Fruit fly (Drosophila melanogaster) whole organism, adult: ENCODE data around the gene mRpL16.
A peak's percentile ranks its signal among the peaks of the same experiment; 100 is the strongest.

Experiments used
- CG11617 ChIP-seq: fragments of 200-800 bp; sonication (Bioruptor generic); optimal IDR thresholded peaks from 2 replicates; lab custom pipeline; 2017; ENCODE audit warnings: mild to moderate bottlenecking, missing biosample characterization, missing genetic modification reagents, missing genetic modification characterization
- CG12768 ChIP-seq: fragments of 200-800 bp; sonication (Bioruptor generic); optimal IDR thresholded peaks from 2 replicates; lab custom pipeline; 2017; ENCODE audit warnings: missing biosample characterization, missing genetic modification characterization, mild to moderate bottlenecking, moderate library complexity, missing genetic modification reagents
- CG14711 ChIP-seq: fragments of 200-800 bp; sonication (Bioruptor generic); optimal IDR thresholded peaks from 2 replicates; lab custom pipeline; 2018; ENCODE audit warnings: missing biosample characterization, mild to moderate bottlenecking, missing genetic modification characterization, moderate library complexity
- CG1620 ChIP-seq: fragments of 200-800 bp; sonication (Bioruptor generic); optimal IDR thresholded peaks from 2 replicates; lab custom pipeline; 2016; ENCODE audit warnings: missing biosample characterization, missing genetic modification characterization
- CG33017 ChIP-seq: fragments of 200-800 bp; sonication (Bioruptor generic); optimal IDR thresholded peaks from 2 replicates; lab custom pipeline; 2018; ENCODE audit warnings: missing biosample characterization, mild to moderate bottlenecking, missing genetic modification characterization, moderate library complexity
- CG5204 ChIP-seq: fragments of 200-800 bp; sonication (Bioruptor generic); optimal IDR thresholded peaks from 2 replicates; lab custom pipeline; 2016; ENCODE audit warnings: missing biosample characterization, missing genetic modification characterization
- CG7045 ChIP-seq: fragments of 200-800 bp; sonication (Bioruptor generic); optimal IDR thresholded peaks from 2 replicates; lab custom pipeline; 2017; ENCODE audit warnings: missing biosample characterization, mild to moderate bottlenecking, missing genetic modification characterization
- CG7101 ChIP-seq: fragments of 200-800 bp; sonication (Bioruptor generic); optimal IDR thresholded peaks from 2 replicates; lab custom pipeline; 2018; ENCODE audit warnings: missing biosample characterization, mild to moderate bottlenecking, missing genetic modification characterization, moderate library complexity
- Clk ChIP-seq: fragments of 200-800 bp; sonication (Bioruptor generic); optimal IDR thresholded peaks from 2 replicates; lab custom pipeline; 2017; ENCODE audit warnings: missing biosample characterization, missing genetic modification characterization
- Crg-1 ChIP-seq: fragments of 200-800 bp; sonication (Bioruptor generic); optimal IDR thresholded peaks from 2 replicates; lab custom pipeline; 2016; ENCODE audit warnings: missing biosample characterization, missing genetic modification characterization
- Hr96 ChIP-seq: fragments of 200-800 bp; sonication (Bioruptor generic); optimal IDR thresholded peaks from 2 replicates; lab custom pipeline; 2016; ENCODE audit warnings: missing biosample characterization, missing genetic modification characterization
- Mnt ChIP-seq: fragments of 200-800 bp; sonication (Bioruptor generic); optimal IDR thresholded peaks from 2 replicates; lab custom pipeline; 2016; ENCODE audit warnings: missing biosample characterization, mild to moderate bottlenecking, missing genetic modification characterization
- bab1 ChIP-seq: fragments of 200-800 bp; sonication (Bioruptor generic); optimal IDR thresholded peaks from 3 replicates; lab custom pipeline; 2019; ENCODE audit warnings: missing biosample characterization, mild to moderate bottlenecking, missing genetic modification characterization, moderate library complexity
- cic ChIP-seq: fragments of 200-800 bp; sonication (Bioruptor generic); optimal IDR thresholded peaks from 2 replicates; lab custom pipeline; 2017; ENCODE audit warnings: missing biosample characterization, mild to moderate bottlenecking, missing genetic modification characterization, moderate library complexity
- cnc ChIP-seq, 2 experiments: fragments of >200 bp; optimal IDR thresholded peaks; 2 replicates each; lab custom pipeline; 2017
- kay ChIP-seq: fragments of 200-800 bp; sonication (Bioruptor generic); peaks from one replicate; lab custom pipeline; 2016; ENCODE audit warnings: missing biosample characterization, missing genetic modification characterization, borderline replicate concordance
- ovo ChIP-seq: fragments of 200-800 bp; sonication (Bioruptor generic); optimal IDR thresholded peaks from 2 replicates; lab custom pipeline; 2016; ENCODE audit warnings: missing biosample characterization, missing genetic modification characterization
- pad ChIP-seq: fragments of 200-800 bp; sonication (Bioruptor generic); optimal IDR thresholded peaks from 3 replicates; lab custom pipeline; 2017; ENCODE audit warnings: missing biosample characterization, missing genetic modification characterization, mild to moderate bottlenecking, moderate library complexity, missing genetic modification reagents
- tj ChIP-seq: fragments of 200-800 bp; sonication (Bioruptor generic); optimal IDR thresholded peaks from 3 replicates; lab custom pipeline; 2017; ENCODE audit warnings: missing biosample characterization, mild to moderate bottlenecking, missing genetic modification characterization, moderate library complexity
- toe ChIP-seq: fragments of 200-800 bp; sonication (Bioruptor generic); optimal IDR thresholded peaks from 2 replicates; lab custom pipeline; 2016; ENCODE audit warnings: missing biosample characterization, missing genetic modification characterization

Gene mRpL16

DNA sequence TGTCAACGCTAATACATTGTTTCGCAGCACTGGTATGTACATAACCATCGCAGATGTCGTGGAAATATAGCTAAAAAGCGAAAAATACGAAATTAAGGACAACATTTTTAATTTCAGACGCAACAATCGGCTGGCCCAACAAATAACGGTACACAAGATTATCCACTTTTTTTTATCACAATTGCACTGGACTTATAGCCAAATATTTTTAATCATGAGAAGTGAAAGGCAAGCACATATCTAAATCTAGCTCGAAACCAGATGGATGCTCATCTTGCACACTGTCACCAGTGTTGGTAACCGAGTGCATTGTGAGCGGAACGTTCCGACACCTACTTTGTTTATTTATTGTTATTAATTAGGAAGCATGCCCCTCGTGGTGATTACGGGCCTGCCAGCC lies 50.0 kb downstream of the mRpL16 start, which contains the start of the genes CG3857 and CG3587:
Gene CG3857, minus strand, starts transcription at position 21 of the 400 bp plus-strand sequence.
Gene CG3587, plus strand, starts transcription at position 288 of the 400 bp plus-strand sequence.
- TF ChIP-seq pad (GFP tag; lab: Kevin White, UChicago) = peak; percentile 80
- TF ChIP-seq ovo (GFP tag; lab: Kevin White, UChicago) = peak; percentile 73
- no peak for TF ChIP-seq cic (GFP tag; lab: Kevin White, UChicago)
- TF ChIP-seq CG11617 = peak; percentile 82
- TF ChIP-seq bab1 (GFP tag; lab: Kevin White, UChicago) = peak; percentile 78
- TF ChIP-seq CG33017 (tag; lab: Kevin White, UChicago) = peak; percentile 59
- TF ChIP-seq toe (GFP tag; lab: Kevin White, UChicago) = peak; percentile 68
- peak; percentile 82 for TF ChIP-seq tj (GFP tag; lab: Kevin White, UChicago)
- peak; percentile 59 for TF ChIP-seq CG14711 (tag; lab: Kevin White, UChicago)
- peak; percentile 86 for TF ChIP-seq Mnt (GFP tag; lab: Kevin White, UChicago)
- TF ChIP-seq kay (GFP tag; lab: Kevin White, UChicago) = no peak
- TF ChIP-seq cnc (optimal IDR thresholded peaks at IDR 0.05; lab: Kevin White, UChicago) = no peak
- TF ChIP-seq Crg-1 (GFP tag; lab: Kevin White, UChicago) = peak; percentile 86
- peak; percentile 69 for TF ChIP-seq CG12768
- no peak for TF ChIP-seq Clk (GFP tag; lab: Kevin White, UChicago)
- TF ChIP-seq CG7101 (tag; lab: Kevin White, UChicago) = peak; percentile 82
- peak; percentile 87 for TF ChIP-seq Hr96 (GFP tag; lab: Kevin White, UChicago)
- TF ChIP-seq CG1620 (GFP tag; lab: Kevin White, UChicago) = peak; percentile 81
- TF ChIP-seq CG7045 (GFP tag; lab: Kevin White, UChicago) = peak; percentile 54
- TF ChIP-seq CG5204 (GFP tag; lab: Kevin White, UChicago) = peak; percentile 81
